Worm (Caenorhabditis elegans): ENCODE results near the gene Y69A2AR.1.
A peak's percentile ranks its signal among the peaks of the same experiment; 100 is the strongest.

The Y69A2AR.1 gene

ce11 chrIV:2663953-2664900, 2.6 kb upstream of the Y69A2AR.1 start, which contains the start of gene Y69A2AR.31 (continued):
- TF ChIP-seq pag-3 (tag; optimal IDR thresholded peaks at IDR 0.05; ENCODE audit: borderline replicate concordance, insufficient read depth) (no peak), lin-15B (tag; optimal IDR thresholded peaks at IDR 0.05) (no peak), fkh-4 (tag; optimal IDR thresholded peaks at IDR 0.05; ENCODE audit: borderline replicate concordance) (no peak), mep-1 (tag; optimal IDR thresholded peaks at IDR 0.05) (no peak), fkh-10 (GFP tag; optimal IDR thresholded peaks at IDR 0.05) (peak; percentile 72), swsn-7 (tag; optimal IDR thresholded peaks at IDR 0.05) (no peak), lin-35 (GFP tag; optimal IDR thresholded peaks at IDR 0.05) (peak in 1 of 2 experiments; percentile 33)

ce11 chrIV:2664901-2665201, 2.0 kb upstream of the Y69A2AR.1 start:
- TF ChIP-seq snu-23 (GFP tag; optimal IDR thresholded peaks at IDR 0.05), result no peak
- no peak for TF ChIP-seq efl-1 (optimal IDR thresholded peaks at IDR 0.05)
- TF ChIP-seq efl-1 (GFP tag; optimal IDR thresholded peaks at IDR 0.05 in 1 of 2), result peak in 1 of 2 experiments; percentile 58

ce11 chrIV:2665388-2665978, 1.4 kb upstream of the Y69A2AR.1 start:
- peak; percentile 31 for TF ChIP-seq nhr-20 (tag; optimal IDR thresholded peaks at IDR 0.05)
- 0 out of 2 replicates have a peak, but pooled peaks have one; percentile 40 for TF ChIP-seq unc-98 (GFP tag; IDR thresholded peaks at IDR 0.05)
- no peak for TF ChIP-seq nhr-11 (tag; optimal IDR thresholded peaks at IDR 0.05)
- peak; percentile 30 for TF ChIP-seq snu-23 (GFP tag; optimal IDR thresholded peaks at IDR 0.05)
- TF ChIP-seq grh-1 (GFP tag; IDR thresholded peaks at IDR 0.05), result no peak
- TF ChIP-seq dsc-1 (tag; optimal IDR thresholded peaks at IDR 0.05), result peak; percentile 25
- TF ChIP-seq lin-14 (GFP tag; optimal IDR thresholded peaks at IDR 0.05), result peak; percentile 79
- no peak for TF ChIP-seq sptf-1 (tag; optimal IDR thresholded peaks at IDR 0.05)
- TF ChIP-seq nhr-71 (tag; optimal IDR thresholded peaks at IDR 0.05), result peak; percentile 74
- no peak for TF ChIP-seq isw-1 (GFP tag; IDR thresholded peaks at IDR 0.05)
- TF ChIP-seq lsy-2 (tag; optimal IDR thresholded peaks at IDR 0.05), result peak in 1 of 2 experiments; percentile 59
- peak; percentile 99 for TF ChIP-seq pag-3 (tag; optimal IDR thresholded peaks at IDR 0.05; ENCODE audit: borderline replicate concordance, insufficient read depth)
- TF ChIP-seq C04F5.9 (tag; optimal IDR thresholded peaks at IDR 0.05), result no peak
- TF ChIP-seq mdl-1 (tag; optimal IDR thresholded peaks at IDR 0.05), result peak in 1 of 2 experiments; percentile 29
- TF ChIP-seq egl-13 (tag; optimal IDR thresholded peaks at IDR 0.05), result no peak
- TF ChIP-seq rnt-1 (tag; optimal IDR thresholded peaks at IDR 0.05), result peak; percentile 54
- peak; percentile 16 for TF ChIP-seq swsn-7 (tag; optimal IDR thresholded peaks at IDR 0.05)
- TF ChIP-seq efl-1 (optimal IDR thresholded peaks at IDR 0.05), result peak in 1 of 2 experiments; percentile 23
- peak; percentile 4 to 64 for TF ChIP-seq efl-1 (GFP tag; optimal IDR thresholded peaks at IDR 0.05 in 1 of 2)

ce11 chrIV:2666127-2666526, 723 bp upstream of the Y69A2AR.1 start:
- TF ChIP-seq C16A3.4 (tag; optimal IDR thresholded peaks at IDR 0.05) (no peak), irx-1 (tag; optimal IDR thresholded peaks at IDR 0.05) (no peak), lin-39 (tag; optimal IDR thresholded peaks at IDR 0.05) (no peak), rnt-1 (tag; optimal IDR thresholded peaks at IDR 0.05) (peak; percentile 25), nhr-84 (tag; optimal IDR thresholded peaks at IDR 0.05) (no peak), zag-1 (tag; optimal IDR thresholded peaks at IDR 0.05) (no peak), nhr-77 (tag; optimal IDR thresholded peaks at IDR 0.05) (no peak), ztf-11 (tag; optimal IDR thresholded peaks at IDR 0.05) (no peak), xbp-1 (tag; optimal IDR thresholded peaks at IDR 0.05) (no peak), mdl-1 (tag; optimal IDR thresholded peaks at IDR 0.05) (no peak), snpc-4 (tag; optimal IDR thresholded peaks at IDR 0.05) (no peak), nhr-20 (tag; optimal IDR thresholded peaks at IDR 0.05) (no peak), nhr-28 (tag; optimal IDR thresholded peaks at IDR 0.05) (no peak), ceh-63 (GFP tag; optimal IDR thresholded peaks at IDR 0.05) (no peak), jun-1 (tag; optimal IDR thresholded peaks at IDR 0.05) (no peak), mep-1 (tag; optimal IDR thresholded peaks at IDR 0.05) (no peak), hlh-17 (GFP tag; optimal IDR thresholded peaks at IDR 0.05; ENCODE audit: borderline replicate concordance) (no peak), ceh-82 (tag; optimal IDR thresholded peaks at IDR 0.05) (peak in 1 of 3 experiments; percentile 18), ets-5 (GFP tag; IDR thresholded peaks at IDR 0.05) (no peak), unc-30 (tag; optimal IDR thresholded peaks at IDR 0.05) (no peak), isw-1 (GFP tag; IDR thresholded peaks at IDR 0.05) (no peak), alr-1 (tag; optimal IDR thresholded peaks at IDR 0.05; ENCODE audit: borderline replicate concordance) (no peak), sup-37 (GFP tag; optimal IDR thresholded peaks at IDR 0.05) (no peak), F16B12.6 (tag; optimal IDR thresholded peaks at IDR 0.05) (peak; percentile 22), swsn-7 (tag; optimal IDR thresholded peaks at IDR 0.05) (no peak), nhr-47 (tag; optimal IDR thresholded peaks at IDR 0.05) (no peak)

All from whole organism, L1 larva.